Worm (Caenorhabditis elegans): ENCODE measurements around the gene spch-1.

DNA sequence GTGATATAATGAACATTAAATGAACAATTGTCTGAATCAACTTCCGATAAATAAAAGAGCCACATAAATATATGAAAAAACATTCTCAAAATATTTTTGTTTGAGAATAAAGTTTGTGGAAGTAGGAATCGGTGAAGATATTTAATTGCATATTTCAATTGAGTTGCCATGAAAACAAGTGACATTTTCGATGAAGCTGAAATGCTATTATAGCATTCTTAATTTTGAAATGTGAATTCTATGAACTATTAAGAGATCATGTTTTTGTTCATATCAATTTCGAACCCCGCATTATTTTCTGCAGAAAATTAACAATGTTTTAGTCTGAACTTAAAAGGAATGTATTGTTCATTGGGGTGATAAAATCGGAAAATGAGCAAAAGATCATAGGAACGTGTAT, 10.9 kb upstream of the spch-1 start, which contains the start of gene irld-21:
- TF ChIP-seq M03D4.4 (tag; optimal IDR thresholded peaks at IDR 0.05) (no peak), blmp-1 (tag; optimal IDR thresholded peaks at IDR 0.05) (no peak), unc-39 (tag; optimal IDR thresholded peaks at IDR 0.05) (no peak), elt-1 (tag; optimal IDR thresholded peaks at IDR 0.05; ENCODE audit: borderline replicate concordance, insufficient read depth) (no peak)

All from whole organism, mixed stage, embryonic.